Fruit fly (Drosophila melanogaster) whole organism, embryonic: ENCODE data around the gene vito.

Experiments used
- Antp ChIP-seq: fragments of 200-800 bp; sonication (Bioruptor generic); optimal IDR thresholded peaks from 3 replicates; lab custom pipeline; 2016; ENCODE audit warnings: missing biosample characterization, missing genetic modification characterization
- Bdp1 ChIP-seq: fragments of 200-800 bp; sonication (Bioruptor generic); optimal IDR thresholded peaks from 3 replicates; lab custom pipeline; 2016; ENCODE audit warnings: missing biosample characterization, missing genetic modification characterization
- CG10147 ChIP-seq: fragments of 200-800 bp; sonication (Bioruptor generic); optimal IDR thresholded peaks from 2 replicates; lab custom pipeline; 2019; ENCODE audit warnings: missing biosample characterization, mild to moderate bottlenecking, missing genetic modification characterization, moderate library complexity
- CG1024 ChIP-seq: fragments of 200-800 bp; sonication (Bioruptor generic); IDR thresholded peaks from 2 replicates; pipeline ENCODE4 v1.3.6; 2022; ENCODE audit warnings: missing biosample characterization, missing genetic modification characterization
- CG10274 ChIP-seq: fragments of 200-800 bp; sonication (Bioruptor generic); optimal IDR thresholded peaks from 3 replicates; lab custom pipeline; 2017; ENCODE audit warnings: missing biosample characterization, mild to moderate bottlenecking, missing genetic modification characterization
- CG11247 ChIP-seq: fragments of 200-800 bp; sonication (Bioruptor generic); IDR thresholded peaks from 2 replicates; pipeline ENCODE4 v1.3.6; 2022; ENCODE audit warnings: missing biosample characterization, missing genetic modification characterization
- CG11560 ChIP-seq: fragments of 200-800 bp; sonication (Bioruptor generic); IDR thresholded peaks from 3 replicates; pipeline ENCODE4 v1.3.6; 2022; ENCODE audit warnings: missing biosample characterization, missing genetic modification characterization
- CG11696 ChIP-seq: fragments of 200-800 bp; sonication (Bioruptor generic); IDR thresholded peaks from 2 replicates; pipeline ENCODE4 v1.3.6; 2022; ENCODE audit warnings: missing biosample characterization, missing genetic modification characterization
- CG12942 ChIP-seq: fragments of 200-800 bp; sonication (Bioruptor generic); optimal IDR thresholded peaks from 3 replicates; lab custom pipeline; 2016; ENCODE audit warnings: missing biosample characterization, missing genetic modification characterization
- CG13424 ChIP-seq: fragments of 200-800 bp; sonication (Bioruptor generic); optimal IDR thresholded peaks from 2 replicates; lab custom pipeline; 2019; ENCODE audit warnings: missing biosample characterization, mild to moderate bottlenecking, missing genetic modification characterization, moderate library complexity
- CG14860 ChIP-seq: fragments of 200-800 bp; sonication (Bioruptor generic); IDR thresholded peaks from 3 replicates; pipeline ENCODE4 v1.3.6; 2022; ENCODE audit warnings: missing biosample characterization, missing genetic modification characterization; ENCODE audit not compliant: partially characterized antibody
- CG14965 ChIP-seq: fragments of 200-800 bp; sonication (Bioruptor generic); optimal IDR thresholded peaks from 2 replicates; lab custom pipeline; 2016; ENCODE audit warnings: missing biosample characterization, missing genetic modification characterization, borderline replicate concordance
- CG1647 ChIP-seq: fragments of 200-800 bp; sonication (Bioruptor generic); optimal IDR thresholded peaks from 3 replicates; lab custom pipeline; 2016; ENCODE audit warnings: missing biosample characterization, missing genetic modification characterization
- CG18011 ChIP-seq: fragments of 200-800 bp; sonication (Bioruptor generic); optimal IDR thresholded peaks from 2 replicates; lab custom pipeline; 2017; ENCODE audit warnings: missing biosample characterization, missing genetic modification characterization, mild to moderate bottlenecking, moderate library complexity, missing genotype
- CG18262 ChIP-seq: fragments of 200-800 bp; optimal IDR thresholded peaks from 3 replicates; lab custom pipeline; 2019; ENCODE audit warnings: missing biosample characterization, mild to moderate bottlenecking, missing genetic modification characterization, moderate library complexity
- CG18476 ChIP-seq: fragments of 200-800 bp; sonication (Bioruptor generic); optimal IDR thresholded peaks from 2 replicates; lab custom pipeline; 2016; ENCODE audit warnings: missing biosample characterization, mild to moderate bottlenecking, missing genetic modification characterization
- CG2712 ChIP-seq: fragments of 200-800 bp; optimal IDR thresholded peaks from 3 replicates; lab custom pipeline; 2019; ENCODE audit warnings: missing biosample characterization, mild to moderate bottlenecking, missing genetic modification characterization, moderate library complexity
- CG33213 ChIP-seq: fragments of 200-800 bp; sonication (Bioruptor generic); optimal IDR thresholded peaks from 3 replicates; lab custom pipeline; 2016; ENCODE audit warnings: missing biosample characterization, missing genetic modification characterization
- CG34422 ChIP-seq: fragments of 200-800 bp; sonication (Bioruptor generic); IDR thresholded peaks from 3 replicates; pipeline ENCODE4 v1.3.6; 2022; ENCODE audit warnings: missing biosample characterization, missing genetic modification characterization
- CG6272 ChIP-seq: fragments of 200-800 bp; sonication (Bioruptor generic); IDR thresholded peaks from 2 replicates; pipeline ENCODE4 v1.3.6; 2022; ENCODE audit warnings: missing biosample characterization, missing genetic modification characterization
- CG6813 ChIP-seq: fragments of 200-800 bp; sonication (Bioruptor generic); optimal IDR thresholded peaks from 2 replicates; lab custom pipeline; 2017; ENCODE audit warnings: missing biosample characterization, missing genetic modification characterization, mild to moderate bottlenecking, moderate library complexity, missing genetic modification reagents
- CG8281 ChIP-seq: fragments of 200-800 bp; sonication (Bioruptor generic); optimal IDR thresholded peaks from 2 replicates; lab custom pipeline; 2018; ENCODE audit warnings: missing biosample characterization, mild to moderate bottlenecking, missing genetic modification characterization, moderate library complexity
- CG9215 ChIP-seq: fragments of 200-800 bp; sonication (Bioruptor generic); IDR thresholded peaks from 2 replicates; pipeline ENCODE4 v1.3.6; 2022; ENCODE audit warnings: missing biosample characterization, missing genetic modification characterization
- Dfd ChIP-seq, 2 experiments: fragments of >200 bp; optimal IDR thresholded peaks; 2 replicates each; lab custom pipeline; 2017; ENCODE audit warnings: missing biosample characterization in 2 of 2, missing genetic modification characterization in 2 of 2
- Drgx ChIP-seq: fragments of 200-800 bp; sonication (Bioruptor generic); IDR thresholded peaks from 2 replicates; pipeline ENCODE4 v1.3.6; 2022; ENCODE audit warnings: missing biosample characterization, missing genetic modification characterization
- E2f2 ChIP-seq: fragments of 200-800 bp; sonication (Bioruptor generic); IDR thresholded peaks from 2 replicates; pipeline ENCODE4 v1.3.6; 2022; ENCODE audit warnings: missing biosample characterization, missing genetic modification characterization
- H15 ChIP-seq: fragments of 200-800 bp; sonication (Bioruptor generic); IDR thresholded peaks from 3 replicates; pipeline ENCODE4 v1.3.6; 2022; ENCODE audit warnings: missing biosample characterization, missing genetic modification characterization
- HmgD ChIP-seq: fragments of 200-800 bp; sonication (Bioruptor generic); optimal IDR thresholded peaks from 3 replicates; lab custom pipeline; 2016; ENCODE audit warnings: missing biosample characterization, missing genetic modification characterization
- Hr51 ChIP-seq, 2 experiments: fragments of 200-800 bp; sonication (Bioruptor generic); optimal IDR thresholded peaks; 2 replicates in 1 of 2; 3 replicates in 1 of 2; lab custom pipeline; 2016 to 2018; ENCODE audit warnings: missing biosample characterization in 2 of 2, missing genetic modification characterization in 2 of 2, mild to moderate bottlenecking in 1 of 2, moderate library complexity in 1 of 2
- Mrtf ChIP-seq: fragments of 200-800 bp; sonication (Bioruptor generic); IDR thresholded peaks from 3 replicates; pipeline ENCODE4 v1.3.6; 2022; ENCODE audit warnings: missing biosample characterization, missing genetic modification characterization
- NK7.1 ChIP-seq: fragments of 200-800 bp; sonication (Bioruptor generic); optimal IDR thresholded peaks from 3 replicates; lab custom pipeline; 2016; ENCODE audit warnings: missing biosample characterization, missing genetic modification characterization
- Nf-YB ChIP-seq: fragments of 200-800 bp; sonication (Bioruptor generic); optimal IDR thresholded peaks from 3 replicates; lab custom pipeline; 2019; ENCODE audit warnings: missing biosample characterization, mild to moderate bottlenecking, missing genetic modification characterization, moderate library complexity
- Rfx ChIP-seq: fragments of 200-800 bp; sonication (Bioruptor generic); IDR thresholded peaks from 2 replicates; pipeline ENCODE4 v1.3.6; 2022; ENCODE audit warnings: missing biosample characterization, missing genetic modification characterization
- br ChIP-seq: fragments of >200 bp; optimal IDR thresholded peaks from 2 replicates; lab custom pipeline; 2017
- cg ChIP-seq: fragments of 200-800 bp; sonication (Bioruptor generic); optimal IDR thresholded peaks from 3 replicates; lab custom pipeline; 2019; ENCODE audit warnings: missing biosample characterization, mild to moderate bottlenecking, missing genetic modification characterization, moderate library complexity
- chn ChIP-seq: fragments of 200-800 bp; sonication (Bioruptor generic); optimal IDR thresholded peaks from 2 replicates; lab custom pipeline; 2016; ENCODE audit warnings: missing biosample characterization, missing genetic modification characterization
- corto ChIP-seq: fragments of 200-800 bp; sonication (Bioruptor generic); optimal IDR thresholded peaks from 2 replicates; lab custom pipeline; 2016; ENCODE audit warnings: missing biosample characterization, mild to moderate bottlenecking, missing genetic modification characterization, moderate library complexity
- dan ChIP-seq: fragments of 200-800 bp; sonication (Bioruptor generic); IDR thresholded peaks from 2 replicates; pipeline ENCODE4 v1.3.6; 2022; ENCODE audit warnings: missing biosample characterization, missing genetic modification characterization
- dpn ChIP-seq, 2 experiments: fragments of 200-800 bp; sonication (Bioruptor generic); optimal IDR thresholded peaks; 3 replicates each; lab custom pipeline; 2016; ENCODE audit warnings: missing biosample characterization in 2 of 2, missing genetic modification characterization in 2 of 2
- kni ChIP-seq: fragments of 200-800 bp; sonication (Bioruptor generic); optimal IDR thresholded peaks from 3 replicates; lab custom pipeline; 2017; ENCODE audit warnings: mild to moderate bottlenecking, missing biosample characterization, missing genetic modification reagents, missing genetic modification characterization
- maf-S ChIP-seq: fragments of 200-800 bp; sonication (Bioruptor generic); optimal IDR thresholded peaks from 2 replicates; lab custom pipeline; 2016; ENCODE audit warnings: missing biosample characterization, missing genetic modification characterization
- mam ChIP-seq: fragments of 200-800 bp; sonication (Bioruptor generic); optimal IDR thresholded peaks from 3 replicates; lab custom pipeline; 2016; ENCODE audit warnings: missing biosample characterization, missing genetic modification characterization
- onecut ChIP-seq: fragments of 200-800 bp; sonication (Bioruptor generic); IDR thresholded peaks from 2 replicates; pipeline ENCODE4 v1.3.6; 2022; ENCODE audit warnings: missing biosample characterization, missing genetic modification characterization
- pb ChIP-seq: fragments of 200-800 bp; sonication (Bioruptor generic); optimal IDR thresholded peaks from 3 replicates; lab custom pipeline; 2016; ENCODE audit warnings: missing biosample characterization, missing genetic modification characterization
- repo ChIP-seq: fragments of 200-800 bp; sonication (Bioruptor generic); optimal IDR thresholded peaks from 2 replicates; lab custom pipeline; 2016; ENCODE audit warnings: missing biosample characterization, missing genetic modification characterization
- run ChIP-seq: fragments of 200-800 bp; sonication (Bioruptor generic); optimal IDR thresholded peaks from 3 replicates; lab custom pipeline; 2018; ENCODE audit warnings: missing biosample characterization, mild to moderate bottlenecking, missing genetic modification characterization
- sd ChIP-seq: fragments of 200-800 bp; sonication (Bioruptor generic); optimal IDR thresholded peaks from 3 replicates; lab custom pipeline; 2018; ENCODE audit warnings: missing biosample characterization, mild to moderate bottlenecking, missing genetic modification characterization, moderate library complexity
- sima ChIP-seq: fragments of 200-800 bp; sonication (Bioruptor generic); optimal IDR thresholded peaks from 2 replicates; lab custom pipeline; 2016; ENCODE audit warnings: missing biosample characterization, missing genetic modification characterization
- so ChIP-seq: fragments of 200-800 bp; sonication (Bioruptor generic); IDR thresholded peaks from 3 replicates; pipeline ENCODE4 v1.3.6; 2022; ENCODE audit warnings: missing biosample characterization, missing genetic modification characterization
- zfh2 ChIP-seq: fragments of 200-800 bp; sonication (Bioruptor generic); optimal IDR thresholded peaks from 2 replicates; lab custom pipeline; 2016; ENCODE audit warnings: missing biosample characterization, missing genetic modification characterization

Gene vito

dm6 chr3L:5823763-5824445, 46.8 kb upstream of the vito start (continued):
- TF ChIP-seq CG14860 (GFP tag; lab: Robert Waterston, UW) (no peak), CG11560 (tag; lab: Robert Waterston, UW) (no peak), onecut (peak; percentile 82), CG6813 (GFP tag; lab: Kevin White, UChicago) (peak; percentile 94), CG18262 (peak; percentile 81), Rfx (GFP tag; lab: Robert Waterston, UW) (peak; percentile 59; the same call in 1 of the 2 replicates), CG8281 (tag; lab: Kevin White, UChicago) (peak; percentile 68), dan (GFP tag; lab: Robert Waterston, UW) (no peak), CG10274 (GFP tag; lab: Kevin White, UChicago) (peak; percentile 45), H15 (GFP tag; lab: Robert Waterston, UW) (no peak), E2f2 (GFP tag; lab: Robert Waterston, UW) (peak; percentile 40; the same call in 1 of the 2 replicates), CG10147 (GFP tag; lab: Kevin White, UChicago) (peak; percentile 73), Bdp1 (GFP tag; lab: Kevin White, UChicago) (peak; percentile 81), sima (peak; percentile 2), Antp (GFP tag; lab: Kevin White, UChicago) (peak; percentile 73), CG11247 (GFP tag; lab: Robert Waterston, UW) (peak; percentile 69), cg (GFP tag; lab: Kevin White, UChicago) (no peak), CG12942 (peak; percentile 84), CG33213 (GFP tag; lab: Kevin White, UChicago) (peak; percentile 91), Hr51 (GFP tag; optimal IDR thresholded peaks at IDR 0.05; lab: Kevin White, UChicago) (peak; percentile 60 to 80), NK7.1 (GFP tag; lab: Kevin White, UChicago) (no peak), br (lab: Kevin White, UChicago) (no peak), Drgx (GFP tag; lab: Robert Waterston, UW) (no peak), kni (GFP tag; lab: Kevin White, UChicago) (peak; percentile 89), CG14965 (GFP tag; lab: Kevin White, UChicago) (peak; percentile 82), HmgD (GFP tag; lab: Kevin White, UChicago) (peak; percentile 55), run (tag; lab: Kevin White, UChicago) (peak; percentile 73), CG2712 (peak; percentile 84), CG1024 (GFP tag; lab: Robert Waterston, UW) (peak; percentile 65; the same call in 1 of the 2 replicates), dpn (GFP tag; optimal IDR thresholded peaks at IDR 0.05; lab: Kevin White, UChicago) (peak; percentile 52 to 61), sd (tag; lab: Kevin White, UChicago) (peak; percentile 72), zfh2 (GFP tag; lab: Kevin White, UChicago) (no peak), mam (peak; percentile 4), so (GFP tag; lab: Robert Waterston, UW) (0 out of 3 replicates have a peak, but pooled peaks have one; percentile 56), CG18011 (GFP tag; lab: Kevin White, UChicago) (peak; percentile 48), maf-S (peak; percentile 72), CG34422 (GFP tag; lab: Robert Waterston, UW) (no peak), CG18476 (GFP tag; lab: Kevin White, UChicago) (peak; percentile 67), CG11696 (GFP tag; lab: Robert Waterston, UW) (peak; percentile 43; the same call in 1 of the 2 replicates), repo (GFP tag; lab: Kevin White, UChicago) (peak; percentile 78), corto (no peak), chn (GFP tag; lab: Kevin White, UChicago) (peak; percentile 71), CG1647 (GFP tag; lab: Kevin White, UChicago) (peak; percentile 78), CG6272 (GFP tag; lab: Robert Waterston, UW) (no peak), CG13424 (tag; lab: Kevin White, UChicago) (peak; percentile 68), Nf-YB (GFP tag; lab: Kevin White, UChicago) (peak; percentile 72), CG9215 (GFP tag; lab: Robert Waterston, UW) (no peak), Dfd (GFP tag; optimal IDR thresholded peaks at IDR 0.05; lab: Kevin White, UChicago) (no peak), Mrtf (GFP tag; lab: Robert Waterston, UW) (no peak), pb (GFP tag; lab: Kevin White, UChicago) (peak; percentile 73)
